Worm (Caenorhabditis elegans) whole organism, L1 larva: ENCODE results near the gene ftr-1.

Source experiments
- ama-1 ChIP-seq: fragments of 150-350 bp; optimal IDR thresholded peaks from 2 replicates; lab custom pipeline; 2014
- egl-27 ChIP-seq, 2 experiments: fragments of 150-350 bp in 1 of 2; sonication (generic microtip); optimal IDR thresholded peaks; 3 replicates each; lab custom pipeline; 2017 to 2018; ENCODE audit warnings: missing biosample characterization in 2 of 2, missing genetic modification characterization in 2 of 2, missing genetic modification reagents in 2 of 2
- lsy-2 ChIP-seq, 2 experiments: fragments of 150-350 bp; optimal IDR thresholded peaks; 2 replicates each; lab custom pipeline; 2014; ENCODE audit warnings: missing biosample characterization in 2 of 2, missing genetic modification characterization in 2 of 2

- TF ChIP-seq lsy-2 (tag; optimal IDR thresholded peaks at IDR 0.05; lab: Kevin White, UChicago) (no peak), egl-27 (tag; optimal IDR thresholded peaks at IDR 0.05; lab: Kevin White, UChicago) (no peak), ama-1 (lab: Kevin White, UChicago) (no peak)
These were observed 18.4 kb downstream of the ftr-1 start, which contains the start of gene Y113G7B.11 for ce11 chrV:20215197-20215596.
